Worm (Caenorhabditis elegans): ENCODE results near the gene Y54G2A.44.

Y54G2A.44 gene

DNA sequence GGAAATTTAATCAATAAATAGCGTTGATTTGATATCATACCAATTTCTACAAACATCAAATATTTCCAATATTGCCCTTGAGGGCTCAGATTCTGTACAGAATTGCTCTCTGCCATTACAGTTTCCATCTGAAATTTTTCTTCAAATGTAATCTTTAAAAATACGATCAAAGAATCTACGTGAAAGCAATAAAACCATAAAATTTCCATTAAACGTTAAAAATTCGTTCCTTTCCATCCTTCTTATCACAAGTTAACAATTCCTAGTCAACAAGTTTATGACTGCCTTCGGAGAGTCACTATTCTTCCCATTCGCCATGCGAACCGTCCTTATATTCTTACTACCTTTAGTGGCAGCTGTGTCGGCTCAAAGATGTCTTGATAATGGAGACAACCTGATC is 33.7 kb downstream of the Y54G2A.44 start, which contains the start of gene clec-82:
Gene clec-82 (plus strand): TSS at position 301 of the 400 bp plus-strand sequence.
- TF ChIP-seq hmg-20 (GFP tag; IDR thresholded peaks at IDR 0.05) (no peak), attf-3 (GFP tag; conservative IDR thresholded peaks at IDR 0.05) (no peak), lin-26 (GFP tag; IDR thresholded peaks at IDR 0.05) (no peak), unc-130 (GFP tag; optimal IDR thresholded peaks at IDR 0.05) (no peak), F57C9.4 (tag; optimal IDR thresholded peaks at IDR 0.05) (no peak), madf-6 (GFP tag; IDR thresholded peaks at IDR 0.05) (no peak), lir-1 (GFP tag; conservative IDR thresholded peaks at IDR 0.05) (no peak), K11D2.4 (GFP tag; IDR thresholded peaks at IDR 0.05) (no peak), hmg-1.2 (GFP tag; IDR thresholded peaks at IDR 0.05) (no peak), somi-1 (GFP tag; optimal IDR thresholded peaks at IDR 0.05) (no peak), unc-62 (GFP tag; optimal IDR thresholded peaks at IDR 0.05) (no peak), F49E8.2 (tag; optimal IDR thresholded peaks at IDR 0.05; ENCODE audit: insufficient read depth) (no peak), ceh-79 (tag; optimal IDR thresholded peaks at IDR 0.05) (no peak), sdz-38 (tag; optimal IDR thresholded peaks at IDR 0.05) (no peak), F10E7.11 (tag; optimal IDR thresholded peaks at IDR 0.05) (no peak), dpff-1 (tag; optimal IDR thresholded peaks at IDR 0.05) (no peak), sptf-2 (GFP tag; optimal IDR thresholded peaks at IDR 0.05) (no peak), nhr-90 (tag; optimal IDR thresholded peaks at IDR 0.05) (no peak), tbp1 (GFP tag; optimal IDR thresholded peaks at IDR 0.05) (no peak), madf-10 (tag; optimal IDR thresholded peaks at IDR 0.05) (no peak)

DNA sequence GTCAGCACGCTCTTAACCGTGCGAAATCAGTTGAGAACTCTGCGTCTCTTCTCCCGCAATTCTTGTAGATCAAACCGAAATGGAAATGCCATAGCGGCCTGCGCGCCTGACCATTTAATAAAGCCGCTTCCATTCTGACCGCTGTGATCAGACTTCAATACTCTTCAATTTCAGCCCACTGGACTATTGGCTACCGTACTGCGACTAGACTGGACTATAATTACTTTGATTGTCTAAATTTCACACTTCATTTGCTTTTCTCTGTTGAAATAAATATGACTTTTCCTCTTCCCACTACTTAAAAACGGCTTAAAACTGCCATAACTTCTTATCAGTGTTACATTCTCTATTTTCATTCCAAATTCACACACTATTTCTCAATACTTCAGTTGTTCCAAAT is 36.6 kb downstream of the Y54G2A.44 start, which contains the start of gene Y54G2A.7:
Gene Y54G2A.7 (plus strand): TSS at position 301 of the 400 bp plus-strand sequence.
- TF ChIP-seq unc-62 (GFP tag; optimal IDR thresholded peaks at IDR 0.05), result no peak
- no peak for TF ChIP-seq ztf-18 (tag; optimal IDR thresholded peaks at IDR 0.05)
- TF ChIP-seq ceh-100 (GFP tag; IDR thresholded peaks at IDR 0.05), result no peak
- peak; percentile 13 for TF ChIP-seq nhr-80 (tag; optimal IDR thresholded peaks at IDR 0.05)
- no peak for TF ChIP-seq lsl-1 (GFP tag; optimal IDR thresholded peaks at IDR 0.05)
- no peak for TF ChIP-seq tlf-1 (GFP tag; optimal IDR thresholded peaks at IDR 0.05)

DNA sequence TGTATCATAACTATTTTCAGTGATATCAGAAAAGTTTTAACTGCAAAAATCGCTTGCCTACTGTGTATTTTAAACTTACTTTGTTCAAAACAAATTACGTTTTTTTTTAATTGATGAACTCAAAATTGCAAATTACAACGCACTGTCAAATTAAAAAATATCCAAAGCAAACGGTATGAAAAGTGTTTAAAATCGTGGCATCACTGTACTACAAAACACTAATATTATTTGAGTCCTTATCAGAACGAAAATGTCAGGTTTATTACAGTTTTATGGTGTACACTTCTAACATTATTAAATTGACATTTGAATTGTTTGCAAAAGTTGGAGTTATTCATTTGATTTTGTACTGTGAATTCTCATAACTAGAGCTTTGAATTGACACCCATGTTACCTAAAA is 39.6 kb downstream of the Y54G2A.44 start, which contains the start of gene clec-83:
Gene clec-83 (minus strand): TSS at position 213 of the 400 bp plus-strand sequence.
- TF ChIP-seq snpc-1.1 (tag; optimal IDR thresholded peaks at IDR 0.05; ENCODE audit: insufficient read depth) (no peak), sdz-38 (tag; optimal IDR thresholded peaks at IDR 0.05) (no peak), C17E4.6 (GFP tag; IDR thresholded peaks at IDR 0.05) (no peak), F23B12.7 (tag; optimal IDR thresholded peaks at IDR 0.05; ENCODE audit: insufficient read depth) (no peak), zfh-2 (GFP tag; conservative IDR thresholded peaks at IDR 0.05) (no peak), nhr-80 (tag; optimal IDR thresholded peaks at IDR 0.05) (peak; percentile 62), C06A6.2 (GFP tag; conservative IDR thresholded peaks at IDR 0.05) (no peak), F55B11.4 (tag; optimal IDR thresholded peaks at IDR 0.05; ENCODE audit: borderline replicate concordance, insufficient read depth) (no peak)

DNA sequence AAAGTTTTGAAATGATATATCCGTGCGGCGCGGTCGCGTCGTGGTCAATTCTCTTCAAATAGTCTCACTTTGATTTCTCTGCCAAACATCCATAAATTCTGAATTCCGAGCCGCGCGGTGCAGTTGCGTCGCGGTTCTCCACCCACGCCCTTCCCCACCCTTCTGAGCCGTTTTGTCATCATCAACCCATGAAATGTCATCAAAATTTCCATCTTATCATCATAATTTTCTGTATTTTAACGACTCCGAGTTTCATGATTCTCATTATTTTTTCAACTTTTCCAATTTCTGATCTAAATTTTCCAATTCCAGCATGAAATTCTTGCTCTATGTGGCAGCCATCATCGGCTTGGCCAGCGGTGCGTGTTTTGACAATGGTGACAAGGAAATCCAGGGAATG is 40.5 kb downstream of the Y54G2A.44 start, which contains the start of gene clec-84:
Gene clec-84 (plus strand): TSS at position 301 of the 400 bp plus-strand sequence.
- TF ChIP-seq F57C9.4 (tag; optimal IDR thresholded peaks at IDR 0.05), result no peak

DNA sequence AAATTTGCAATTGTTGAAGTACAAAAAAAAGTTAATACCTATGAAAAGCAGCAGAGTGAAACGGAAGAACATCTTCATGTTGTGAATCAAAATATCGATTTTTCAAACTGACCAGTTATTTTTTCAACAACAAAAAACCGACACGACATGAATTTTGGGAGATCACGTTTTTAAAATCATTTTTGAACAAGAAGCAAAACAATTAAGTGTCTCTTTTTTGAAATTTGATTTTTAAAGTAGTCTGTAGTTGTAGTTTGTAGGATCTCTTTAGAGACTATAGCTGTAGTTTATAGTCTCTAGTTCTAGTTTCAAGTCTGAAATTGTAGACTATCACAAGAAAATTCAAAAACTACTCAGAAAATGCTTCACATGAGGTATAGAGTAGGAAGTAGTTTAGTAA is 42.2 kb downstream of the Y54G2A.44 start, which contains the start of gene Y54G2A.15:
Gene Y54G2A.15 (minus strand): TSS at position 101 of the 400 bp plus-strand sequence.
- TF ChIP-seq pha-4 (tag; optimal IDR thresholded peaks at IDR 0.05) (no peak), pbrm-1 (GFP tag; IDR thresholded peaks at IDR 0.05) (no peak), cebp-1 (GFP tag; IDR thresholded peaks at IDR 0.05) (no peak), cebp-1 (tag; optimal IDR thresholded peaks at IDR 0.05) (no peak), aptf-3 (GFP tag; IDR thresholded peaks at IDR 0.05) (no peak)

All from whole organism, young adult.